Fruit fly (Drosophila melanogaster) Kc167 (cell line): ENCODE results near the gene Zasp66.

ENCODE experiments used
- Myc ChIP-seq: fragments of >200 bp; optimal IDR thresholded peaks from 2 replicates; lab custom pipeline; 2017; ENCODE audit warnings: missing external identifiers
- Sin3A ChIP-seq: fragments of >200 bp; optimal IDR thresholded peaks from 2 replicates; lab custom pipeline; 2018; ENCODE audit warnings: missing external identifiers
- h ChIP-seq: fragments of >200 bp; optimal IDR thresholded peaks from 3 replicates; lab custom pipeline; 2018; ENCODE audit warnings: missing external identifiers
- psq ChIP-seq: fragments of >200 bp; optimal IDR thresholded peaks from 2 replicates; lab custom pipeline; 2017; ENCODE audit warnings: missing external identifiers
- ttk ChIP-seq: sonication (Bioruptor generic); optimal IDR thresholded peaks from 2 replicates; lab custom pipeline; 2017; ENCODE audit warnings: missing external identifiers

- TF ChIP-seq ttk (lab: Kevin White, UChicago) (no peak), h (no peak), Sin3A (no peak), psq (no peak), Myc (lab: Kevin White, UChicago) (no peak)
Measured at dm6 chr3L:8575844-8576842, 48.0 kb upstream of the Zasp66 start, which contains the start of the genes CG6638 and CG43078.
